Fruit fly (Drosophila melanogaster) whole organism, embryonic: ENCODE data around the gene SrpRalpha.

Experiments
- Atf6 ChIP-seq: fragments of 200-800 bp; sonication (Bioruptor generic); IDR thresholded peaks from 2 replicates; pipeline ENCODE4 v1.3.6; 2022; ENCODE audit warnings: missing biosample characterization, missing genetic modification characterization
- CG1024 ChIP-seq: fragments of 200-800 bp; sonication (Bioruptor generic); IDR thresholded peaks from 2 replicates; pipeline ENCODE4 v1.3.6; 2022; ENCODE audit warnings: missing biosample characterization, missing genetic modification characterization
- CG11504 ChIP-seq: fragments of 200-800 bp; sonication (Bioruptor generic); optimal IDR thresholded peaks from 3 replicates; lab custom pipeline; 2019; ENCODE audit warnings: missing biosample characterization, mild to moderate bottlenecking, missing genetic modification characterization, moderate library complexity
- CG13296 ChIP-seq: fragments of 200-800 bp; sonication (Bioruptor generic); optimal IDR thresholded peaks from 3 replicates; lab custom pipeline; 2018; ENCODE audit warnings: missing biosample characterization, mild to moderate bottlenecking, missing genetic modification characterization
- CG14014 ChIP-seq: fragments of 200-800 bp; sonication (Bioruptor generic); IDR thresholded peaks from 2 replicates; pipeline ENCODE4 v1.3.6; 2022; ENCODE audit warnings: missing biosample characterization, missing genetic modification characterization
- CG1602 ChIP-seq: fragments of 200-800 bp; sonication (Bioruptor generic); optimal IDR thresholded peaks from 3 replicates; lab custom pipeline; 2016; ENCODE audit warnings: missing biosample characterization, missing genetic modification characterization
- CG17328 ChIP-seq: fragments of 200-800 bp; sonication (Bioruptor generic); IDR thresholded peaks from 2 replicates; pipeline ENCODE4 v1.3.6; 2022; ENCODE audit warnings: missing biosample characterization, missing genetic modification characterization
- CG17568 ChIP-seq: fragments of 200-800 bp; sonication (Bioruptor generic); optimal IDR thresholded peaks from 2 replicates; lab custom pipeline; 2018; ENCODE audit warnings: missing biosample characterization, mild to moderate bottlenecking, missing genetic modification characterization, moderate library complexity
- CG17612 ChIP-seq: fragments of 200-800 bp; sonication (Bioruptor generic); IDR thresholded peaks from 2 replicates; pipeline ENCODE4 v1.3.6; 2022; ENCODE audit warnings: missing biosample characterization, missing genetic modification characterization
- CG2120 ChIP-seq: fragments of 200-800 bp; sonication (Bioruptor generic); optimal IDR thresholded peaks from 3 replicates; lab custom pipeline; 2016; ENCODE audit warnings: missing biosample characterization, missing genetic modification characterization
- CG2129 ChIP-seq: fragments of 200-800 bp; sonication (Bioruptor generic); IDR thresholded peaks from 2 replicates; pipeline ENCODE4 v1.3.6; 2022; ENCODE audit warnings: missing biosample characterization, missing genetic modification characterization; ENCODE audit not compliant: partially characterized antibody
- CG31224 ChIP-seq: fragments of 200-800 bp; sonication (Bioruptor generic); IDR thresholded peaks from 2 replicates; pipeline ENCODE4 v1.3.6; 2022; ENCODE audit warnings: missing biosample characterization, missing genetic modification characterization
- CG3847 ChIP-seq: fragments of 200-800 bp; sonication (Bioruptor generic); IDR thresholded peaks from 2 replicates; pipeline ENCODE4 v1.3.6; 2022; ENCODE audit warnings: missing biosample characterization, missing genetic modification characterization
- CG4854 ChIP-seq: fragments of 200-800 bp; sonication (Bioruptor generic); optimal IDR thresholded peaks from 2 replicates; lab custom pipeline; 2016; ENCODE audit warnings: missing biosample characterization, missing genetic modification characterization, inconsistent platforms
- CG6254 ChIP-seq: fragments of 200-800 bp; sonication (Bioruptor generic); optimal IDR thresholded peaks from 3 replicates; lab custom pipeline; 2017; ENCODE audit warnings: mild to moderate bottlenecking, missing biosample characterization, missing genetic modification reagents, missing genetic modification characterization
- CG7556 ChIP-seq: fragments of 200-800 bp; sonication (Bioruptor generic); optimal IDR thresholded peaks from 2 replicates; lab custom pipeline; 2017; ENCODE audit warnings: missing biosample characterization, mild to moderate bottlenecking, missing genetic modification characterization
- CG7745 ChIP-seq: fragments of 200-800 bp; sonication (Bioruptor generic); optimal IDR thresholded peaks from 2 replicates; lab custom pipeline; 2018; ENCODE audit warnings: missing biosample characterization, mild to moderate bottlenecking, missing genetic modification characterization, moderate library complexity
- CG7786 ChIP-seq: fragments of 200-800 bp; sonication (Bioruptor generic); optimal IDR thresholded peaks from 2 replicates; lab custom pipeline; 2016; ENCODE audit warnings: missing biosample characterization, missing genetic modification characterization
- CG7987 ChIP-seq: fragments of 200-800 bp; sonication (Bioruptor generic); optimal IDR thresholded peaks from 2 replicates; lab custom pipeline; 2018; ENCODE audit warnings: missing biosample characterization, mild to moderate bottlenecking, missing genetic modification characterization, moderate library complexity
- CG9876 ChIP-seq: fragments of 200-800 bp; sonication (Bioruptor generic); optimal IDR thresholded peaks from 2 replicates; lab custom pipeline; 2016; ENCODE audit warnings: missing biosample characterization, missing genetic modification characterization
- Dbx ChIP-seq: fragments of 200-800 bp; sonication (Bioruptor generic); IDR thresholded peaks from 3 replicates; pipeline ENCODE4 v1.3.6; 2022; ENCODE audit warnings: missing biosample characterization, missing genetic modification characterization
- Dip2 ChIP-seq: fragments of 200-800 bp; sonication (Bioruptor generic); IDR thresholded peaks from 2 replicates; pipeline ENCODE4 v1.3.6; 2022; ENCODE audit warnings: missing biosample characterization, missing genetic modification characterization
- Eip74EF ChIP-seq, 2 experiments: fragments of 200-800 bp in 1 of 2; fragments of >200 bp in 1 of 2; sonication (Bioruptor generic) in 1 of 2; optimal IDR thresholded peaks; 2 replicates each; lab custom pipeline; 2017 to 2019; ENCODE audit warnings: missing biosample characterization in 2 of 2, missing genetic modification characterization in 2 of 2, mild to moderate bottlenecking in 1 of 2, moderate library complexity in 1 of 2
- Hand ChIP-seq: fragments of 200-800 bp; sonication (Bioruptor generic); optimal IDR thresholded peaks from 2 replicates; lab custom pipeline; 2017; ENCODE audit warnings: mild to moderate bottlenecking, missing biosample characterization, missing genetic modification reagents, missing genetic modification characterization
- MBD-R2 ChIP-seq: fragments of 200-800 bp; sonication (Bioruptor generic); IDR thresholded peaks from 2 replicates; pipeline ENCODE4 v1.3.6; 2022; ENCODE audit warnings: missing biosample characterization, missing genetic modification characterization
- Mes4 ChIP-seq: fragments of 200-800 bp; sonication (Bioruptor generic); optimal IDR thresholded peaks from 2 replicates; lab custom pipeline; 2016; ENCODE audit warnings: missing biosample characterization, missing genetic modification characterization
- Mrtf ChIP-seq: fragments of 200-800 bp; sonication (Bioruptor generic); IDR thresholded peaks from 3 replicates; pipeline ENCODE4 v1.3.6; 2022; ENCODE audit warnings: missing biosample characterization, missing genetic modification characterization
- Myb ChIP-seq: fragments of 200-800 bp; sonication (Bioruptor generic); optimal IDR thresholded peaks from 2 replicates; lab custom pipeline; 2016; ENCODE audit warnings: missing biosample characterization, missing genetic modification characterization
- NK7.1 ChIP-seq: fragments of 200-800 bp; sonication (Bioruptor generic); optimal IDR thresholded peaks from 3 replicates; lab custom pipeline; 2016; ENCODE audit warnings: missing biosample characterization, missing genetic modification characterization
- Optix ChIP-seq: fragments of 200-800 bp; sonication (Bioruptor generic); IDR thresholded peaks from 3 replicates; pipeline ENCODE4 v1.3.6; 2022; ENCODE audit warnings: missing biosample characterization, missing genetic modification characterization
- Xbp1 ChIP-seq: fragments of 200-800 bp; sonication (Bioruptor generic); optimal IDR thresholded peaks from 3 replicates; lab custom pipeline; 2016; ENCODE audit warnings: missing biosample characterization, mild to moderate bottlenecking, missing genetic modification characterization
- amos ChIP-seq: fragments of 200-800 bp; sonication (Bioruptor generic); IDR thresholded peaks from 2 replicates; pipeline ENCODE4 v1.3.6; 2022; ENCODE audit warnings: missing biosample characterization, missing genetic modification characterization; ENCODE audit not compliant: partially characterized antibody
- bowl ChIP-seq: fragments of 200-800 bp; sonication (Bioruptor generic); IDR thresholded peaks from 2 replicates; pipeline ENCODE4 v1.3.6; 2022; ENCODE audit warnings: missing biosample characterization, missing genetic modification characterization
- br ChIP-seq: fragments of >200 bp; optimal IDR thresholded peaks from 2 replicates; lab custom pipeline; 2017
- corto ChIP-seq: fragments of 200-800 bp; sonication (Bioruptor generic); optimal IDR thresholded peaks from 2 replicates; lab custom pipeline; 2016; ENCODE audit warnings: missing biosample characterization, mild to moderate bottlenecking, missing genetic modification characterization, moderate library complexity
- emc ChIP-seq: fragments of 200-800 bp; sonication (Bioruptor generic); optimal IDR thresholded peaks from 2 replicates; lab custom pipeline; 2016; ENCODE audit warnings: missing biosample characterization, missing genetic modification characterization
- eve ChIP-seq, 2 experiments: fragments of >200 bp; optimal IDR thresholded peaks; 2 replicates each; lab custom pipeline; 2017; ENCODE audit warnings: missing biosample characterization in 2 of 2, missing genetic modification characterization in 2 of 2
- fd3F ChIP-seq: fragments of 200-800 bp; sonication (Bioruptor generic); optimal IDR thresholded peaks from 2 replicates; lab custom pipeline; 2018; ENCODE audit warnings: missing biosample characterization, mild to moderate bottlenecking, missing genetic modification characterization, moderate library complexity
- gt ChIP-seq: fragments of 200-800 bp; sonication (Bioruptor generic); IDR thresholded peaks from 2 replicates; pipeline ENCODE4 v1.3.6; 2022; ENCODE audit warnings: missing biosample characterization, missing genetic modification characterization
- ind ChIP-seq: fragments of 200-800 bp; sonication (Bioruptor generic); optimal IDR thresholded peaks from 3 replicates; lab custom pipeline; 2016; ENCODE audit warnings: missing biosample characterization, missing genetic modification characterization
- odd ChIP-seq: fragments of 200-800 bp; sonication (Bioruptor generic); optimal IDR thresholded peaks from 2 replicates; lab custom pipeline; 2017; ENCODE audit warnings: missing biosample characterization, mild to moderate bottlenecking, missing genetic modification characterization
- p53 ChIP-seq: fragments of 200-800 bp; sonication (Bioruptor generic); optimal IDR thresholded peaks from 2 replicates; lab custom pipeline; 2016; ENCODE audit warnings: missing biosample characterization, missing genetic modification characterization
- ro ChIP-seq: fragments of 200-800 bp; sonication (Bioruptor generic); IDR thresholded peaks from 2 replicates; pipeline ENCODE4 v1.3.6; 2022; ENCODE audit warnings: missing biosample characterization, missing genetic modification characterization
- sens ChIP-seq: fragments of 200-800 bp; sonication (Bioruptor generic); peaks from one replicate; lab custom pipeline; 2016; ENCODE audit warnings: missing biosample characterization, missing genetic modification characterization
- sens-2 ChIP-seq: fragments of 200-800 bp; sonication (Bioruptor generic); IDR thresholded peaks from 2 replicates; pipeline ENCODE4 v1.3.6; 2022; ENCODE audit warnings: missing biosample characterization, missing genetic modification characterization
- sqz ChIP-seq: fragments of 200-800 bp; sonication (Bioruptor generic); optimal IDR thresholded peaks from 3 replicates; lab custom pipeline; 2018; ENCODE audit warnings: missing biosample characterization, mild to moderate bottlenecking, missing genetic modification characterization
- stwl ChIP-seq: fragments of 200-800 bp; sonication (Bioruptor generic); optimal IDR thresholded peaks from 3 replicates; lab custom pipeline; 2018; ENCODE audit warnings: missing biosample characterization, mild to moderate bottlenecking, missing genetic modification characterization, moderate library complexity
- tap ChIP-seq: fragments of 200-800 bp; optimal IDR thresholded peaks from 3 replicates; lab custom pipeline; 2019; ENCODE audit warnings: missing biosample characterization, mild to moderate bottlenecking, missing genetic modification characterization, moderate library complexity
- tna ChIP-seq: fragments of 200-800 bp; sonication (Bioruptor generic); IDR thresholded peaks from 2 replicates; pipeline ENCODE4 v1.3.6; 2022; ENCODE audit warnings: missing biosample characterization, missing genetic modification characterization; ENCODE audit not compliant: partially characterized antibody
- trem ChIP-seq: fragments of 200-800 bp; optimal IDR thresholded peaks from 3 replicates; lab custom pipeline; 2019; ENCODE audit warnings: missing biosample characterization, mild to moderate bottlenecking, missing genetic modification characterization, moderate library complexity
- tup ChIP-seq: fragments of 200-800 bp; sonication (Bioruptor generic); optimal IDR thresholded peaks from 2 replicates; lab custom pipeline; 2016; ENCODE audit warnings: missing biosample characterization, mild to moderate bottlenecking, missing genetic modification characterization, moderate library complexity
- vfl ChIP-seq: fragments of 200-800 bp; sonication (Bioruptor generic); optimal IDR thresholded peaks from 2 replicates; lab custom pipeline; 2016; ENCODE audit warnings: missing biosample characterization, missing genetic modification characterization
- yki ChIP-seq: fragments of >200 bp; optimal IDR thresholded peaks from 3 replicates; lab custom pipeline; 2018
- z ChIP-seq: fragments of 200-800 bp; sonication (Bioruptor generic); IDR thresholded peaks from 3 replicates; pipeline ENCODE4 v1.3.6; 2022; ENCODE audit warnings: missing biosample characterization, missing genetic modification characterization

Gene SrpRalpha

DNA sequence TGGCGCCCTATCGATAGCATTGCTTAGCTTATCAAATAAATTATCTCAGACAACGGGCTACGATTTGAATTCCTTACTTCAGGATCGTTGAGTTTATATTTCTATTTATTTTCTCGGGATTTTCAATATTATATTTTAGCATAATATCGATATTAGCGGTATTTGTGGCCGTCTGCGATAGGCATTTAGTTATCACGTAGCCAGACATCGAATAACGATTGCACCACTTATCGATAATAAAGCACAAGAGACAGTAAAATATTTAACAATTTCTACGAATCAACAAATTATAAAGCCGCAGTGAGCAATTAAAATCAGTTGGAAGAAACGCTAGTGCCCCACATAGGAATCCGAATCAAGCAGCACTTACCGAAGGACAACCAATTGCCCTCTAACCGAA, 38.7 kb downstream of the SrpRalpha start, which contains the start of gene CG2076 (continued):
- TF ChIP-seq Mes4 (no peak), odd (GFP tag; lab: Kevin White, UChicago) (no peak), CG11504 (tag; lab: Kevin White, UChicago) (no peak), CG7987 (GFP tag; lab: Kevin White, UChicago) (no peak), stwl (tag; lab: Kevin White, UChicago) (peak; percentile 65), CG17612 (GFP tag; lab: Robert Waterston, UW) (no peak), br (lab: Kevin White, UChicago) (no peak), corto (GFP tag; lab: Kevin White, UChicago) (no peak), CG14014 (GFP tag; lab: Robert Waterston, UW) (no peak), sqz (GFP tag; lab: Kevin White, UChicago) (no peak), ro (no peak), ind (GFP tag; lab: Kevin White, UChicago) (no peak), CG17568 (GFP tag; lab: Kevin White, UChicago) (no peak), bowl (GFP tag; lab: Robert Waterston, UW) (no peak), Optix (no peak), MBD-R2 (GFP tag; lab: Robert Waterston, UW) (peak; percentile 57), CG7786 (GFP tag; lab: Kevin White, UChicago) (no peak), CG31224 (no peak), Hand (no peak), CG2129 (GFP tag; lab: Robert Waterston, UW) (peak; percentile 23; the same call in 1 of the 2 replicates), vfl (GFP tag; lab: Kevin White, UChicago) (no peak), CG13296 (no peak), amos (peak; percentile 84), eve (GFP tag; optimal IDR thresholded peaks at IDR 0.05; lab: Kevin White, UChicago) (no peak), fd3F (GFP tag; lab: Kevin White, UChicago) (no peak), Mrtf (GFP tag; lab: Robert Waterston, UW) (no peak), gt (GFP tag; lab: Robert Waterston, UW) (no peak), Atf6 (no peak), CG6254 (GFP tag; lab: Kevin White, UChicago) (no peak), sens-2 (GFP tag; lab: Robert Waterston, UW) (no peak), CG7745 (tag; lab: Kevin White, UChicago) (no peak), trem (tag; lab: Kevin White, UChicago) (peak; percentile 30), tap (tag; lab: Kevin White, UChicago) (no peak), emc (GFP tag; lab: Kevin White, UChicago) (no peak), Xbp1 (GFP tag; lab: Kevin White, UChicago) (no peak), CG9876 (GFP tag; lab: Kevin White, UChicago) (no peak), p53 (GFP tag; lab: Kevin White, UChicago) (no peak), CG3847 (GFP tag; lab: Robert Waterston, UW) (no peak), CG7556 (no peak), sens (GFP tag; lab: Kevin White, UChicago) (peak; percentile 41), tna (GFP tag; lab: Robert Waterston, UW) (peak; percentile 95), CG4854 (GFP tag; lab: Kevin White, UChicago) (no peak), tup (GFP tag; lab: Kevin White, UChicago) (no peak), Dip2 (no peak), NK7.1 (GFP tag; lab: Kevin White, UChicago) (no peak), z (GFP tag; lab: Robert Waterston, UW) (no peak), Dbx (no peak), yki (lab: Kevin White, UChicago) (no peak), Myb (no peak), CG1024 (GFP tag; lab: Robert Waterston, UW) (no peak), CG1602 (GFP tag; lab: Kevin White, UChicago) (no peak), Eip74EF (GFP tag; optimal IDR thresholded peaks at IDR 0.05; lab: Kevin White, UChicago) (no peak), CG2120 (GFP tag; lab: Kevin White, UChicago) (no peak), CG17328 (GFP tag; lab: Robert Waterston, UW) (no peak)
